Worm (Caenorhabditis elegans) whole organism, midembryonic: ENCODE results near the gene srd-10.
"Not testable (repeated sequence)": the region's sequence is repeated elsewhere in the genome, so short reads cannot be mapped to it uniquely, and the experiment has no call there.

ENCODE experiments used
- T22C8.4 ChIP-seq: fragments of 200-800 bp; sonication (Bioruptor generic); IDR thresholded peaks from 2 replicates; pipeline ENCODE4 v1.3.6; 2022; ENCODE audit warnings: missing genetic modification characterization, missing compliant biosample characterization
- cog-1 ChIP-seq: sonication (generic microtip); optimal IDR thresholded peaks from 2 replicates; lab custom pipeline; 2016; ENCODE audit warnings: missing genetic modification characterization, missing compliant biosample characterization
- flt-1 ChIP-seq: fragments of 200-800 bp; sonication (Bioruptor generic); IDR thresholded peaks from 2 replicates; pipeline ENCODE4 v1.3.6; 2022; ENCODE audit warnings: missing genetic modification characterization, missing compliant biosample characterization
- klf-2 ChIP-seq: fragments of 200-800 bp; sonication (Bioruptor generic); conservative IDR thresholded peaks from 2 replicates; pipeline ENCODE4 v1.3.6; 2022; ENCODE audit warnings: missing genetic modification reagents, missing genetic modification characterization, missing compliant biosample characterization
- med-1 ChIP-seq: sonication (generic microtip); optimal IDR thresholded peaks from 2 replicates; lab custom pipeline; 2017; ENCODE audit warnings: missing genetic modification characterization, mild to moderate bottlenecking, missing compliant biosample characterization, antibody characterized with exemption, missing genetic modification reagents; ENCODE audit not compliant: insufficient read depth
- ref-1 ChIP-seq: fragments of 200-800 bp; sonication (Bioruptor generic); conservative IDR thresholded peaks from 2 replicates; pipeline ENCODE4 v1.3.6; 2022; ENCODE audit warnings: missing genetic modification reagents, missing genetic modification characterization, missing compliant biosample characterization
- tab-1 ChIP-seq: fragments of 200-800 bp; sonication (Bioruptor generic); IDR thresholded peaks from 2 replicates; pipeline ENCODE4 v1.3.6; 2022; ENCODE audit warnings: missing genetic modification characterization, missing compliant biosample characterization
- ztf-23 ChIP-seq: fragments of 200-800 bp; sonication (Bioruptor generic); IDR thresholded peaks from 2 replicates; pipeline ENCODE4 v1.3.6; 2022; ENCODE audit warnings: missing genetic modification reagents, missing genetic modification characterization, missing compliant biosample characterization
- ztf-29 ChIP-seq: fragments of 200-800 bp; sonication (Bioruptor generic); IDR thresholded peaks from 2 replicates; pipeline ENCODE4 v1.3.6; 2022; ENCODE audit warnings: missing genetic modification reagents, missing genetic modification characterization, missing compliant biosample characterization

Gene srd-10

ce11 chrIV:13561629-13562028 lies 13.2 kb upstream of the srd-10 start, which contains the start of the genes Y45F10B.13 and qui-1:
Y45F10B.13 (minus strand) TSS chrIV:13561729.
qui-1 (plus strand) TSS chrIV:13561861.
- TF ChIP-seq cog-1 (tag; lab: Kevin White, UChicago) (no peak), ztf-23 (GFP tag; lab: Robert Waterston, UW) (no peak), klf-2 (GFP tag; lab: Robert Waterston, UW) (no peak), ref-1 (GFP tag; lab: Robert Waterston, UW) (no peak), T22C8.4 (GFP tag; lab: Robert Waterston, UW) (no peak), ztf-29 (GFP tag; lab: Robert Waterston, UW) (no peak), med-1 (GFP tag; lab: Kevin White, UChicago) (no peak), tab-1 (no peak)

- TF ChIP-seq tab-1 (no peak), klf-2 (GFP tag; lab: Robert Waterston, UW) (no peak), ztf-29 (GFP tag; lab: Robert Waterston, UW) (no peak), flt-1 (GFP tag; lab: Robert Waterston, UW) (no peak), ztf-23 (GFP tag; lab: Robert Waterston, UW) (no peak), cog-1 (tag; lab: Kevin White, UChicago) (no peak), med-1 (GFP tag; lab: Kevin White, UChicago) (no peak), T22C8.4 (GFP tag; lab: Robert Waterston, UW) (no peak), ref-1 (GFP tag; lab: Robert Waterston, UW) (no peak)
Observed at ce11 chrIV:13564284-13564683, 10.5 kb upstream of the srd-10 start.

- no peak for TF ChIP-seq flt-1 (GFP tag; lab: Robert Waterston, UW)
- no peak for TF ChIP-seq tab-1
- TF ChIP-seq ztf-29 (GFP tag; lab: Robert Waterston, UW) = no peak
- no peak for TF ChIP-seq klf-2 (GFP tag; lab: Robert Waterston, UW)
- no peak for TF ChIP-seq med-1 (GFP tag; lab: Kevin White, UChicago)
- TF ChIP-seq T22C8.4 (GFP tag; lab: Robert Waterston, UW) = no peak
- TF ChIP-seq ref-1 (GFP tag; lab: Robert Waterston, UW) = no peak
- TF ChIP-seq cog-1 (tag; lab: Kevin White, UChicago) = no peak
- no peak for TF ChIP-seq ztf-23 (GFP tag; lab: Robert Waterston, UW)
Observed at ce11 chrIV:13575673-13576072, 840 bp downstream of the srd-10 start.

ce11 chrIV:13578174-13578573 lies 3.3 kb downstream of the srd-10 start, which contains the start of gene Y45F10B.8:
Y45F10B.8 (minus strand) TSS chrIV:13578274.
- TF ChIP-seq ztf-23 (GFP tag; lab: Robert Waterston, UW); cog-1 (tag; lab: Kevin White, UChicago); flt-1 (GFP tag; lab: Robert Waterston, UW): not testable (repeated sequence)

- not testable (repeated sequence) for TF ChIP-seq T22C8.4 (GFP tag; lab: Robert Waterston, UW); ztf-29 (GFP tag; lab: Robert Waterston, UW); tab-1
Observed at ce11 chrIV:13578953-13579352, 4.1 kb downstream of the srd-10 start, which contains the start of gene sru-16. sru-16 (plus strand) TSS chrIV:13579253.

ce11 chrIV:13582909-13583308 lies 8.1 kb downstream of the srd-10 start, which contains the start of gene sru-12:
sru-12 (plus strand) TSS chrIV:13583209.
- no peak for TF ChIP-seq ref-1 (GFP tag; lab: Robert Waterston, UW)

DNA sequence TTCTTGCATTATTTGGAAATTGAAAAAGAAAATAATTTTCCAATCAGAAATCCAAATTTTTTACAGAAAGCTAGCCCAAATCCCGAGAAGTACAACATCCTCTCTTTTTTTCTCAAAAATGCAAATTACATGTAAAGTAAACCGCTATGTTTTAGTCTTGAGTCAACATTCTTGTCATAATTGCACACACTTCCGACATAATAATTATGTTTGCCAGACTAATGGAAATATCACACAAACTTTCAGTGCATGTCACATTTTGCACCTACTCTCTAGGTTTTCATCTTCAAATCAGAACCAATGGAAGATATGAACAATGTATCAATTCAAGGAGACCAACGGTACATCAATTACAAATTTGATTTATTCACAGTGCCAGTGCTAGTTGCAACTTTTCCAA lies 9.8 kb downstream of the srd-10 start, which contains the start of gene sru-11:
TSS of gene sru-11 (plus strand) at position 301 of the 400 bp plus-strand sequence.
- no peak for TF ChIP-seq flt-1 (GFP tag; lab: Robert Waterston, UW)
- TF ChIP-seq klf-2 (GFP tag; lab: Robert Waterston, UW) = no peak

- TF ChIP-seq tab-1 = no peak
- no peak for TF ChIP-seq T22C8.4 (GFP tag; lab: Robert Waterston, UW)
- TF ChIP-seq klf-2 (GFP tag; lab: Robert Waterston, UW) = no peak
- TF ChIP-seq med-1 (GFP tag; lab: Kevin White, UChicago) = no peak
- no peak for TF ChIP-seq ztf-23 (GFP tag; lab: Robert Waterston, UW)
Observed at ce11 chrIV:13587175-13587574, 12.3 kb downstream of the srd-10 start, which contains the start of gene Y45F10B.12. Y45F10B.12 (plus strand) TSS chrIV:13587475.

- not testable (repeated sequence) for TF ChIP-seq klf-2 (GFP tag; lab: Robert Waterston, UW); med-1 (GFP tag; lab: Kevin White, UChicago); ref-1 (GFP tag; lab: Robert Waterston, UW)
Observed at ce11 chrIV:13588544-13589043, 13.8 kb downstream of the srd-10 start, which contains the start of gene sru-9. sru-9 (plus strand) TSS chrIV:13588993.

DNA sequence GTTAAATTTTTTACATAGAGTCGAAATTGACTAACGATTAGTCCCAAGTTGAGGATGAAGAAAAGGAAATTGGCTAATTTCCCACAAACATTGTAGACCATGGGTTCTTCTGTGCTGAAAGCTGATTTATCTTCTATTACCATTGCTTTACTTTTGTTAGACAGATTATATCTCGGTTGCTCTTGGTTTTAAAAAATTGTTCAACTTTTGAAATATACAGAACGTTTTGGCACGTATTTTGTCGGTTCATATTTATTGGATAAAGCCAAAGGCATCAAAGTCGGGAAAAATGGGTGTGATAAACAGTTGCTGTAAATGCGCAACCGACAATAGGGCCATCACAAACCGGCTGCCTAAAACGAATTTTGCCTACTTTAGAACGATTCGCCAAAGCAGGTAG lies 16.8 kb downstream of the srd-10 start, which contains the start of gene tsp-5:
TSS of gene tsp-5 (minus strand) at position 101 of the 400 bp plus-strand sequence.
- TF ChIP-seq ztf-29 (GFP tag; lab: Robert Waterston, UW) = no peak
- no peak for TF ChIP-seq T22C8.4 (GFP tag; lab: Robert Waterston, UW)
- TF ChIP-seq klf-2 (GFP tag; lab: Robert Waterston, UW) = no peak
- no peak for TF ChIP-seq flt-1 (GFP tag; lab: Robert Waterston, UW)
- TF ChIP-seq ztf-23 (GFP tag; lab: Robert Waterston, UW) = no peak
- no peak for TF ChIP-seq tab-1
- TF ChIP-seq ref-1 (GFP tag; lab: Robert Waterston, UW) = no peak
- TF ChIP-seq med-1 (GFP tag; lab: Kevin White, UChicago) = no peak
- no peak for TF ChIP-seq cog-1 (tag; lab: Kevin White, UChicago)
